Fruit fly (Drosophila melanogaster) whole organism, embryonic: ENCODE data around the gene CG12998.

Experiments
- Ada2b ChIP-seq: fragments of 200-800 bp; sonication (Bioruptor generic); IDR thresholded peaks from 2 replicates; pipeline ENCODE4 v1.3.6; 2022; ENCODE audit warnings: missing biosample characterization, missing genetic modification characterization
- Awh ChIP-seq: fragments of 200-800 bp; sonication (Bioruptor generic); IDR thresholded peaks from 2 replicates; pipeline ENCODE4, ENCODE4 v1.3.6; 2022; ENCODE audit warnings: missing biosample characterization, missing genetic modification characterization
- B-H2 ChIP-seq: fragments of 200-800 bp; sonication (Bioruptor generic); optimal IDR thresholded peaks from 2 replicates; lab custom pipeline; 2018; ENCODE audit warnings: missing biosample characterization, mild to moderate bottlenecking, missing genetic modification characterization
- CG1024 ChIP-seq: fragments of 200-800 bp; sonication (Bioruptor generic); IDR thresholded peaks from 2 replicates; pipeline ENCODE4 v1.3.6; 2022; ENCODE audit warnings: missing biosample characterization, missing genetic modification characterization
- CG12236 ChIP-seq: fragments of 200-800 bp; sonication (Bioruptor generic); optimal IDR thresholded peaks from 2 replicates; lab custom pipeline; 2016; ENCODE audit warnings: missing biosample characterization, missing genetic modification characterization
- CG13123 ChIP-seq: fragments of 200-800 bp; sonication (Bioruptor generic); optimal IDR thresholded peaks from 2 replicates; lab custom pipeline; 2016; ENCODE audit warnings: missing biosample characterization, missing genetic modification characterization
- CG13894 ChIP-seq: fragments of 200-800 bp; sonication (Bioruptor generic); optimal IDR thresholded peaks from 3 replicates; lab custom pipeline; 2018; ENCODE audit warnings: missing biosample characterization, mild to moderate bottlenecking, missing genetic modification characterization, moderate library complexity
- CG1602 ChIP-seq: fragments of 200-800 bp; sonication (Bioruptor generic); optimal IDR thresholded peaks from 3 replicates; lab custom pipeline; 2016; ENCODE audit warnings: missing biosample characterization, missing genetic modification characterization
- CG16815 ChIP-seq: fragments of 200-800 bp; sonication (Bioruptor generic); optimal IDR thresholded peaks from 3 replicates; lab custom pipeline; 2017; ENCODE audit warnings: missing biosample characterization, mild to moderate bottlenecking, missing genetic modification characterization
- CG17361 ChIP-seq: fragments of 200-800 bp; sonication (Bioruptor generic); IDR thresholded peaks from 3 replicates; pipeline ENCODE4 v1.3.6; 2022; ENCODE audit warnings: missing biosample characterization, missing genetic modification characterization
- CG31441 ChIP-seq: fragments of 200-800 bp; sonication (Bioruptor generic); IDR thresholded peaks from 2 replicates; pipeline ENCODE4 v1.3.6; 2022; ENCODE audit warnings: missing biosample characterization, missing genetic modification characterization
- CG34224 ChIP-seq: fragments of 200-800 bp; sonication (Bioruptor generic); IDR thresholded peaks from 3 replicates; pipeline ENCODE4 v1.3.6; 2022; ENCODE audit warnings: missing biosample characterization, missing genetic modification characterization; ENCODE audit not compliant: partially characterized antibody
- CG6765 ChIP-seq: fragments of 200-800 bp; sonication (Bioruptor generic); optimal IDR thresholded peaks from 3 replicates; lab custom pipeline; 2017; ENCODE audit warnings: missing biosample characterization, mild to moderate bottlenecking, missing genetic modification characterization
- CG7372 ChIP-seq: fragments of 200-800 bp; sonication (Bioruptor generic); IDR thresholded peaks from 2 replicates; pipeline ENCODE4 v1.3.6; 2022; ENCODE audit warnings: missing biosample characterization, missing genetic modification characterization
- CG7556 ChIP-seq: fragments of 200-800 bp; sonication (Bioruptor generic); optimal IDR thresholded peaks from 2 replicates; lab custom pipeline; 2017; ENCODE audit warnings: missing biosample characterization, mild to moderate bottlenecking, missing genetic modification characterization
- CG7786 ChIP-seq: fragments of 200-800 bp; sonication (Bioruptor generic); optimal IDR thresholded peaks from 2 replicates; lab custom pipeline; 2016; ENCODE audit warnings: missing biosample characterization, missing genetic modification characterization
- CG7963 ChIP-seq: fragments of 200-800 bp; sonication (Bioruptor generic); IDR thresholded peaks from 3 replicates; pipeline ENCODE4 v1.3.6; 2022; ENCODE audit warnings: missing biosample characterization, missing genetic modification characterization; ENCODE audit not compliant: partially characterized antibody
- CG9797 ChIP-seq: fragments of 200-800 bp; sonication (Bioruptor generic); optimal IDR thresholded peaks from 3 replicates; lab custom pipeline; 2018; ENCODE audit warnings: missing biosample characterization, mild to moderate bottlenecking, missing genetic modification characterization
- Doc2 ChIP-seq: fragments of 200-800 bp; sonication (Bioruptor generic); IDR thresholded peaks from 2 replicates; pipeline ENCODE4 v1.3.6; 2022; ENCODE audit warnings: missing biosample characterization, missing genetic modification characterization
- H15 ChIP-seq: fragments of 200-800 bp; sonication (Bioruptor generic); IDR thresholded peaks from 3 replicates; pipeline ENCODE4 v1.3.6; 2022; ENCODE audit warnings: missing biosample characterization, missing genetic modification characterization
- Hmr ChIP-seq: fragments of 200-800 bp; sonication (Bioruptor generic); optimal IDR thresholded peaks from 3 replicates; lab custom pipeline; 2017; ENCODE audit warnings: mild to moderate bottlenecking, missing biosample characterization, missing genetic modification reagents, missing genetic modification characterization
- Hr3 ChIP-seq: fragments of 200-800 bp; sonication (Bioruptor generic); optimal IDR thresholded peaks from 3 replicates; lab custom pipeline; 2016; ENCODE audit warnings: missing biosample characterization, missing genetic modification characterization
- Lim3 ChIP-seq: fragments of 200-800 bp; sonication (Bioruptor generic); IDR thresholded peaks from 2 replicates; pipeline ENCODE4 v1.3.6; 2022; ENCODE audit warnings: missing biosample characterization, missing genetic modification characterization
- Max ChIP-seq: fragments of 200-800 bp; sonication (Bioruptor generic); optimal IDR thresholded peaks from 2 replicates; lab custom pipeline; 2016; ENCODE audit warnings: missing biosample characterization, mild to moderate bottlenecking, missing genetic modification characterization
- Pdp1 ChIP-seq, 2 experiments: fragments of 200-800 bp; sonication (Bioruptor generic); optimal IDR thresholded peaks; 3 replicates each; lab custom pipeline; 2016; ENCODE audit warnings: missing biosample characterization in 2 of 2, missing genetic modification characterization in 2 of 2, mild to moderate bottlenecking in 1 of 2, moderate library complexity in 1 of 2
- Sry-δ ChIP-seq: fragments of 200-800 bp; sonication (Bioruptor generic); optimal IDR thresholded peaks from 2 replicates; lab custom pipeline; 2016; ENCODE audit warnings: missing biosample characterization, missing genetic modification characterization
- ara ChIP-seq: fragments of 200-800 bp; sonication (Bioruptor generic); IDR thresholded peaks from 2 replicates; pipeline ENCODE4 v1.3.6; 2022; ENCODE audit warnings: missing biosample characterization, missing genetic modification characterization
- bbx ChIP-seq: fragments of 200-800 bp; sonication (Bioruptor generic); IDR thresholded peaks from 2 replicates; pipeline ENCODE4 v1.3.6; 2022; ENCODE audit warnings: missing biosample characterization, missing genetic modification characterization; ENCODE audit not compliant: partially characterized antibody
- cas ChIP-seq: fragments of 200-800 bp; sonication (Bioruptor generic); IDR thresholded peaks from 2 replicates; pipeline ENCODE4 v1.3.6; 2022; ENCODE audit warnings: missing biosample characterization, missing genetic modification characterization
- da ChIP-seq: fragments of 200-800 bp; sonication (Bioruptor generic); optimal IDR thresholded peaks from 2 replicates; lab custom pipeline; 2016; ENCODE audit warnings: missing biosample characterization, missing genetic modification characterization
- dimm ChIP-seq: fragments of 200-800 bp; sonication (Bioruptor generic); IDR thresholded peaks from 2 replicates; pipeline ENCODE4 v1.3.6; 2022; ENCODE audit warnings: missing biosample characterization, missing genetic modification characterization
- ems ChIP-seq: fragments of 200-800 bp; sonication (Bioruptor generic); optimal IDR thresholded peaks from 3 replicates; lab custom pipeline; 2016; ENCODE audit warnings: missing biosample characterization, missing genetic modification characterization
- eve ChIP-seq, 2 experiments: fragments of >200 bp; optimal IDR thresholded peaks; 2 replicates each; lab custom pipeline; 2017; ENCODE audit warnings: missing biosample characterization in 2 of 2, missing genetic modification characterization in 2 of 2
- exex ChIP-seq: fragments of 200-800 bp; sonication (Bioruptor generic); optimal IDR thresholded peaks from 4 replicates; lab custom pipeline; 2018; ENCODE audit warnings: missing biosample characterization, mild to moderate bottlenecking, missing genetic modification characterization, moderate library complexity
- gem ChIP-seq: fragments of 200-800 bp; sonication (Bioruptor generic); optimal IDR thresholded peaks from 2 replicates; lab custom pipeline; 2019; ENCODE audit warnings: missing biosample characterization, mild to moderate bottlenecking, missing genetic modification characterization, moderate library complexity
- hkb ChIP-seq, 2 experiments: fragments of 200-800 bp in 1 of 2; fragments of >200 bp in 1 of 2; sonication (Bioruptor generic) in 1 of 2; IDR thresholded peaks in 1 of 2; optimal IDR thresholded peaks in 1 of 2; 2 replicates each; pipeline versions ENCODE4 v1.3.6 to Lab custom; 2017 to 2022; ENCODE audit warnings: missing biosample characterization in 1 of 2, missing genetic modification characterization in 1 of 2
- insv ChIP-seq, 2 experiments: fragments of 200-800 bp; sonication (Bioruptor generic); optimal IDR thresholded peaks; 3 replicates each; lab custom pipeline; 2016 to 2018; ENCODE audit warnings: missing biosample characterization in 2 of 2, missing genetic modification characterization in 2 of 2
- odd ChIP-seq: fragments of 200-800 bp; sonication (Bioruptor generic); optimal IDR thresholded peaks from 2 replicates; lab custom pipeline; 2017; ENCODE audit warnings: missing biosample characterization, mild to moderate bottlenecking, missing genetic modification characterization
- pb ChIP-seq: fragments of 200-800 bp; sonication (Bioruptor generic); optimal IDR thresholded peaks from 3 replicates; lab custom pipeline; 2016; ENCODE audit warnings: missing biosample characterization, missing genetic modification characterization
- pros ChIP-seq: fragments of 200-800 bp; sonication (Bioruptor generic); optimal IDR thresholded peaks from 3 replicates; lab custom pipeline; 2019; ENCODE audit warnings: missing biosample characterization, mild to moderate bottlenecking, missing genetic modification characterization, moderate library complexity
- trh ChIP-seq: fragments of 200-800 bp; sonication (Bioruptor generic); optimal IDR thresholded peaks from 2 replicates; lab custom pipeline; 2016; ENCODE audit warnings: missing biosample characterization, missing genetic modification characterization
- vnd ChIP-seq: fragments of 200-800 bp; sonication (Bioruptor generic); IDR thresholded peaks from 3 replicates; pipeline ENCODE4 v1.3.6; 2022; ENCODE audit warnings: missing biosample characterization, missing genetic modification characterization; ENCODE audit not compliant: partially characterized antibody
- zfh1 ChIP-seq: fragments of 200-800 bp; sonication (Bioruptor generic); IDR thresholded peaks from 3 replicates; pipeline ENCODE4 v1.3.6; 2022; ENCODE audit warnings: missing biosample characterization, missing genetic modification characterization

Gene CG12998

dm6 chrX:17212007-17212406 is 6.5 kb upstream of the CG12998 start, which contains the start of gene CG18258:
Gene CG18258, plus strand, starts transcription at chrX:17212307.
- TF ChIP-seq gem (tag; lab: Kevin White, UChicago) (no peak), CG6765 (GFP tag; lab: Kevin White, UChicago) (no peak), zfh1 (no peak), CG34224 (GFP tag; lab: Robert Waterston, UW) (no peak), CG13123 (GFP tag; lab: Kevin White, UChicago) (no peak), B-H2 (no peak), bbx (GFP tag; lab: Robert Waterston, UW) (no peak), CG16815 (GFP tag; lab: Kevin White, UChicago) (no peak), CG13894 (tag; lab: Kevin White, UChicago) (no peak), Pdp1 (GFP tag; optimal IDR thresholded peaks at IDR 0.05; lab: Kevin White, UChicago) (no peak), dimm (GFP tag; lab: Robert Waterston, UW) (no peak), pb (GFP tag; lab: Kevin White, UChicago) (no peak), cas (GFP tag; lab: Robert Waterston, UW) (no peak), ems (no peak), Hr3 (GFP tag; lab: Kevin White, UChicago) (no peak), Ada2b (GFP tag; lab: Robert Waterston, UW) (no peak), Sry-δ (GFP tag; lab: Kevin White, UChicago) (no peak)

dm6 chrX:17215004-17215403 is 3.5 kb upstream of the CG12998 start, which contains the start of gene CG5162:
Gene CG5162, plus strand, starts transcription at chrX:17215304.
- no peak for TF ChIP-seq insv (GFP tag; optimal IDR thresholded peaks at IDR 0.05; lab: Kevin White, UChicago)
- no peak for TF ChIP-seq eve (GFP tag; optimal IDR thresholded peaks at IDR 0.05; lab: Kevin White, UChicago)
- no peak for TF ChIP-seq exex (tag; lab: Kevin White, UChicago)
- TF ChIP-seq CG9797 (GFP tag; lab: Kevin White, UChicago) = no peak
- TF ChIP-seq CG17361 (GFP tag; lab: Robert Waterston, UW) = no peak
- TF ChIP-seq gem (tag; lab: Kevin White, UChicago) = no peak
- no peak for TF ChIP-seq Hr3 (GFP tag; lab: Kevin White, UChicago)
- TF ChIP-seq CG12236 (GFP tag; lab: Kevin White, UChicago) = no peak

- TF ChIP-seq CG7372 (GFP tag; lab: Robert Waterston, UW) (peak; percentile 73), CG1602 (no peak)
- TF ChIP-seq, all 482 proteins: peak for 1
Observed at dm6 chrX:17221142-17221541, 2.7 kb downstream of the CG12998 start, which contains the start of gene CG5172. Gene CG5172, plus strand, starts transcription at chrX:17221442.

dm6 chrX:17223715-17224114 is 5.2 kb downstream of the CG12998 start, which contains the start of gene CG34327:
Gene CG34327, minus strand, starts transcription at chrX:17223815.
- no peak for TF ChIP-seq CG1602
- TF ChIP-seq Doc2 (GFP tag; lab: Robert Waterston, UW) = no peak
- no peak for TF ChIP-seq ara (GFP tag; lab: Robert Waterston, UW)
- no peak for TF ChIP-seq Lim3
- no peak for TF ChIP-seq hkb (optimal IDR thresholded peaks at IDR 0.05; lab: Kevin White, UChicago)
- no peak for TF ChIP-seq hkb (GFP tag; IDR thresholded peaks at IDR 0.05; lab: Robert Waterston, UW)
- no peak for TF ChIP-seq pros (GFP tag; lab: Kevin White, UChicago)
- no peak for TF ChIP-seq Awh (GFP tag; lab: Robert Waterston, UW)
- TF ChIP-seq Max (GFP tag; lab: Kevin White, UChicago) = no peak
- no peak for TF ChIP-seq vnd (GFP tag; lab: Robert Waterston, UW)
- no peak for TF ChIP-seq CG7556
- no peak for TF ChIP-seq Hmr (GFP tag; lab: Kevin White, UChicago)
- no peak for TF ChIP-seq CG7963 (GFP tag; lab: Robert Waterston, UW)
- TF ChIP-seq odd (GFP tag; lab: Kevin White, UChicago) = no peak
- TF ChIP-seq da = no peak
- TF ChIP-seq CG1024 (GFP tag; lab: Robert Waterston, UW) = no peak
- TF ChIP-seq trh (GFP tag; lab: Kevin White, UChicago) = no peak
- no peak for TF ChIP-seq H15 (GFP tag; lab: Robert Waterston, UW)
- no peak for TF ChIP-seq CG31441 (GFP tag; lab: Robert Waterston, UW)
- no peak for TF ChIP-seq CG7786 (GFP tag; lab: Kevin White, UChicago)
